Worm (Caenorhabditis elegans): ENCODE results near the gene ttr-33.

ce11 chrV:7814601-7815000, 23.1 kb downstream of the ttr-33 start, which contains the start of gene ZK742.6:
- no peak for TF ChIP-seq med-1 (GFP tag; optimal IDR thresholded peaks at IDR 0.05; ENCODE audit: insufficient read depth)
- TF ChIP-seq tab-1 (GFP tag; IDR thresholded peaks at IDR 0.05): no peak
- TF ChIP-seq ref-1 (GFP tag; conservative IDR thresholded peaks at IDR 0.05): no peak
- no peak for TF ChIP-seq flt-1 (GFP tag; IDR thresholded peaks at IDR 0.05)
